Worm (Caenorhabditis elegans) whole organism, L4 larva: ENCODE measurements around the gene F40C5.1.
A peak's percentile ranks its signal among the peaks of the same experiment; 100 is the strongest.

Source experiments
- D1046.2 ChIP-seq: fragments of 200-800 bp; sonication (Bioruptor generic); IDR thresholded peaks from 2 replicates; pipeline ENCODE4 v1.3.6; 2022; ENCODE audit warnings: missing genetic modification characterization, missing compliant biosample characterization
- F10B5.3 ChIP-seq: sonication (generic microtip); optimal IDR thresholded peaks from 2 replicates; lab custom pipeline; 2016; ENCODE audit warnings: mild to moderate bottlenecking, missing genetic modification characterization, missing compliant biosample characterization
- F37D6.2 ChIP-seq: sonication (generic microtip); optimal IDR thresholded peaks from 2 replicates; lab custom pipeline; 2016; ENCODE audit warnings: mild to moderate bottlenecking, missing genetic modification characterization, missing compliant biosample characterization
- R02D3.7 ChIP-seq: fragments of 150-350 bp; sonication (generic microtip); optimal IDR thresholded peaks from 3 replicates; lab custom pipeline; 2014; ENCODE audit warnings: missing biosample characterization, missing genetic modification characterization
- Y48G9A.11 ChIP-seq: fragments of 200-800 bp; sonication (Bioruptor generic); IDR thresholded peaks from 2 replicates; pipeline ENCODE4 v1.3.6; 2022; ENCODE audit warnings: missing genetic modification reagents, missing genetic modification characterization, missing compliant biosample characterization
- Y5F2A.4 ChIP-seq: fragments of 200-800 bp; sonication (Bioruptor generic); optimal IDR thresholded peaks from 2 replicates; lab custom pipeline; 2018; ENCODE audit warnings: mild to moderate bottlenecking, missing genetic modification characterization, missing compliant biosample characterization
- ZK546.5 ChIP-seq, 2 experiments: sonication (generic microtip); optimal IDR thresholded peaks; 2 replicates each; lab custom pipeline; 2017; ENCODE audit warnings: missing biosample characterization in 2 of 2, missing genetic modification characterization in 2 of 2
- aha-1 ChIP-seq: fragments of 150-350 bp; peaks from one replicate; lab custom pipeline; 2014; ENCODE audit warnings: missing biosample characterization, missing genetic modification characterization
- ama-1 ChIP-seq: fragments of 150-350 bp; optimal IDR thresholded peaks from 2 replicates; lab custom pipeline; 2014; ENCODE audit warnings: inconsistent platforms, mixed read lengths
- attf-4 ChIP-seq: sonication (generic microtip); optimal IDR thresholded peaks from 3 replicates; lab custom pipeline; 2017; ENCODE audit warnings: missing biosample characterization, missing genetic modification characterization
- ceh-20 ChIP-seq: fragments of 200-800 bp; sonication (Bioruptor generic); IDR thresholded peaks from 2 replicates; pipeline ENCODE4 v1.3.6; 2022; ENCODE audit warnings: missing genetic modification reagents, missing genetic modification characterization, missing compliant biosample characterization
- ceh-32 ChIP-seq: sonication (generic microtip); optimal IDR thresholded peaks from 2 replicates; lab custom pipeline; 2016; ENCODE audit warnings: mild to moderate bottlenecking, missing genetic modification characterization, missing compliant biosample characterization; ENCODE audit not compliant: poor library complexity
- ceh-62 ChIP-seq: sonication (generic microtip); optimal IDR thresholded peaks from 2 replicates; lab custom pipeline; 2017; ENCODE audit warnings: missing biosample characterization, missing genetic modification characterization
- ceh-82 ChIP-seq: sonication (generic microtip); optimal IDR thresholded peaks from 2 replicates; lab custom pipeline; 2017; ENCODE audit warnings: missing biosample characterization, missing genetic modification characterization
- daf-12 ChIP-seq: fragments of 150-350 bp; optimal IDR thresholded peaks from 2 replicates; lab custom pipeline; 2014; ENCODE audit warnings: missing biosample characterization, missing genetic modification reagents, missing genetic modification characterization
- daf-16 ChIP-seq, 3 experiments: sonication (generic microtip); optimal IDR thresholded peaks; 2 replicates each; lab custom pipeline; 2016 to 2017; ENCODE audit warnings: missing genetic modification characterization in 3 of 3, missing genetic modification reagents in 3 of 3, mild to moderate bottlenecking in 2 of 3, missing compliant biosample characterization in 2 of 3, missing biosample characterization in 1 of 3, moderate library complexity in 1 of 3
- dve-1 ChIP-seq: sonication (generic microtip); optimal IDR thresholded peaks from 2 replicates; lab custom pipeline; 2017; ENCODE audit warnings: antibody characterized with exemption, mild to moderate bottlenecking, missing genetic modification characterization, missing compliant biosample characterization; ENCODE audit not compliant: insufficient read depth
- egl-27 ChIP-seq: sonication (generic microtip); optimal IDR thresholded peaks from 3 replicates; lab custom pipeline; 2017; ENCODE audit warnings: missing biosample characterization, missing genetic modification reagents, missing genetic modification characterization
- fos-1 ChIP-seq: fragments of 150-350 bp; optimal IDR thresholded peaks from 2 replicates; lab custom pipeline; 2014; ENCODE audit warnings: missing biosample characterization, missing genetic modification characterization
- hif-1 ChIP-seq, 2 experiments: sonication (generic microtip); optimal IDR thresholded peaks; 2 replicates each; lab custom pipeline; 2016 to 2017; ENCODE audit warnings: missing compliant biosample characterization in 2 of 2, missing genetic modification characterization in 2 of 2, missing genetic modification reagents in 2 of 2, missing genotype in 2 of 2, mild to moderate bottlenecking in 1 of 2
- hlh-11 ChIP-seq: fragments of 200-800 bp; sonication (Bioruptor generic); optimal IDR thresholded peaks from 2 replicates; lab custom pipeline; 2018; ENCODE audit warnings: mild to moderate bottlenecking, missing genetic modification characterization, missing compliant biosample characterization
- hlh-30 ChIP-seq: sonication (generic microtip); optimal IDR thresholded peaks from 2 replicates; lab custom pipeline; 2017; ENCODE audit warnings: antibody characterized with exemption, mild to moderate bottlenecking, missing genetic modification characterization, missing compliant biosample characterization; ENCODE audit not compliant: insufficient read depth
- jun-1 ChIP-seq: fragments of 150-350 bp; optimal IDR thresholded peaks from 2 replicates; lab custom pipeline; 2014; ENCODE audit warnings: missing biosample characterization, missing genetic modification reagents, missing genetic modification characterization
- lim-7 ChIP-seq: fragments of 200-800 bp; sonication (Bioruptor generic); IDR thresholded peaks from 2 replicates; pipeline ENCODE4 v1.3.6; 2022; ENCODE audit warnings: missing genetic modification characterization, missing compliant biosample characterization
- lin-15B ChIP-seq: fragments of 150-350 bp; sonication (generic microtip); optimal IDR thresholded peaks from 3 replicates; lab custom pipeline; 2014; ENCODE audit warnings: missing biosample characterization, missing genetic modification characterization
- mdl-1 ChIP-seq, 2 experiments: fragments of 150-350 bp in 1 of 2; sonication (generic microtip) in 1 of 2; optimal IDR thresholded peaks; 2 replicates each; lab custom pipeline; 2014 to 2017; ENCODE audit warnings: missing biosample characterization in 2 of 2, missing genetic modification characterization in 2 of 2
- mdt-29 ChIP-seq: fragments of 200-800 bp; sonication (Bioruptor generic); IDR thresholded peaks from 2 replicates; pipeline ENCODE4 v1.3.6; 2022; ENCODE audit warnings: missing genetic modification reagents, missing genetic modification characterization, missing compliant biosample characterization
- mep-1 ChIP-seq: fragments of 150-350 bp; sonication (generic microtip); optimal IDR thresholded peaks from 3 replicates; lab custom pipeline; 2014; ENCODE audit warnings: missing biosample characterization, missing genetic modification characterization
- mxl-2 ChIP-seq: fragments of 200-800 bp; sonication (Bioruptor generic); conservative IDR thresholded peaks from 2 replicates; pipeline ENCODE4 v1.3.6; 2022; ENCODE audit warnings: missing genetic modification reagents, missing genetic modification characterization, missing compliant biosample characterization
- nhr-10 ChIP-seq: fragments of 150-350 bp; optimal IDR thresholded peaks from 2 replicates; lab custom pipeline; 2014; ENCODE audit warnings: missing biosample characterization, missing genetic modification characterization
- nhr-102 ChIP-seq: sonication (generic microtip); optimal IDR thresholded peaks from 2 replicates; lab custom pipeline; 2016; ENCODE audit warnings: mild to moderate bottlenecking, missing genetic modification characterization, moderate library complexity, missing compliant biosample characterization
- nhr-237 ChIP-seq: sonication (generic microtip); optimal IDR thresholded peaks from 2 replicates; lab custom pipeline; 2017; ENCODE audit warnings: missing biosample characterization, missing genetic modification characterization
- nhr-28 ChIP-seq: fragments of 150-350 bp; optimal IDR thresholded peaks from 2 replicates; lab custom pipeline; 2014; ENCODE audit warnings: missing biosample characterization, missing genetic modification characterization
- nhr-41 ChIP-seq: fragments of 200-800 bp; sonication (Bioruptor generic); IDR thresholded peaks from 2 replicates; pipeline ENCODE4 v1.3.6; 2022; ENCODE audit warnings: missing genetic modification reagents, missing genetic modification characterization, missing compliant biosample characterization
- nhr-48 ChIP-seq: sonication (generic microtip); optimal IDR thresholded peaks from 2 replicates; lab custom pipeline; 2016; ENCODE audit warnings: mild to moderate bottlenecking, missing genetic modification characterization, missing compliant biosample characterization
- nhr-77 ChIP-seq: fragments of 150-350 bp; optimal IDR thresholded peaks from 2 replicates; lab custom pipeline; 2014; ENCODE audit warnings: missing biosample characterization, missing genetic modification characterization
- php-3 ChIP-seq: fragments of 200-800 bp; sonication (Bioruptor generic); IDR thresholded peaks from 2 replicates; pipeline ENCODE4 v1.3.6; 2022; ENCODE audit warnings: missing genetic modification reagents, missing genetic modification characterization, missing compliant biosample characterization
- pqm-1 ChIP-seq: sonication (generic microtip); optimal IDR thresholded peaks from 2 replicates; lab custom pipeline; 2017; ENCODE audit warnings: missing biosample characterization, missing genetic modification characterization
- rbr-2 ChIP-seq: sonication (generic microtip); optimal IDR thresholded peaks from 2 replicates; lab custom pipeline; 2016; ENCODE audit warnings: missing genotype, missing genetic modification characterization, missing compliant biosample characterization
- saeg-2 ChIP-seq: fragments of 200-800 bp; sonication (Bioruptor generic); IDR thresholded peaks from 2 replicates; pipeline ENCODE4 v1.3.6; 2022; ENCODE audit warnings: missing genetic modification reagents, missing genetic modification characterization, missing compliant biosample characterization
- sdz-12 ChIP-seq: fragments of 200-800 bp; sonication (Bioruptor generic); optimal IDR thresholded peaks from 2 replicates; lab custom pipeline; 2018; ENCODE audit warnings: mild to moderate bottlenecking, missing genetic modification characterization, missing compliant biosample characterization
- set-16 ChIP-seq: fragments of 200-800 bp; sonication (Bioruptor generic); IDR thresholded peaks from 2 replicates; pipeline ENCODE4 v1.3.6; 2022; ENCODE audit warnings: missing genetic modification reagents, missing genetic modification characterization, missing compliant biosample characterization
- snpc-1.2 ChIP-seq: fragments of 200-800 bp; sonication (Bioruptor generic); IDR thresholded peaks from 2 replicates; pipeline ENCODE4 v1.3.6; 2022; ENCODE audit warnings: missing genetic modification reagents, missing genetic modification characterization, missing compliant biosample characterization
- spr-1 ChIP-seq: sonication (generic microtip); optimal IDR thresholded peaks from 2 replicates; lab custom pipeline; 2016; ENCODE audit warnings: mild to moderate bottlenecking, missing genetic modification characterization, missing compliant biosample characterization
- spr-3 ChIP-seq: fragments of 200-800 bp; sonication (Bioruptor generic); optimal IDR thresholded peaks from 2 replicates; lab custom pipeline; 2018; ENCODE audit warnings: mild to moderate bottlenecking, missing genetic modification characterization, missing compliant biosample characterization
- unc-130 ChIP-seq: sonication (generic microtip); optimal IDR thresholded peaks from 2 replicates; lab custom pipeline; 2016; ENCODE audit warnings: missing genetic modification reagents, missing genetic modification characterization, missing compliant biosample characterization
- unc-39 ChIP-seq: sonication (generic microtip); optimal IDR thresholded peaks from 2 replicates; lab custom pipeline; 2017; ENCODE audit warnings: missing biosample characterization, missing genetic modification characterization
- unc-62 ChIP-seq, 3 experiments: fragments of 150-350 bp in 1 of 3; sonication (generic microtip); optimal IDR thresholded peaks in 2 of 3; peaks in 1 of 3; 1 replicate in 1 of 3; 2 replicates in 2 of 3; lab custom pipeline; 2014 to 2017; ENCODE audit warnings: missing biosample characterization in 3 of 3, missing genetic modification characterization in 3 of 3, missing genetic modification reagents in 3 of 3, missing genotype in 1 of 3
- zfp-2 ChIP-seq: sonication (generic microtip); optimal IDR thresholded peaks from 2 replicates; lab custom pipeline; 2016; ENCODE audit warnings: mild to moderate bottlenecking, missing genetic modification characterization, missing compliant biosample characterization
- zfp-3 ChIP-seq: fragments of 200-800 bp; sonication (Bioruptor generic); conservative IDR thresholded peaks from 2 replicates; pipeline ENCODE4 v1.3.6; 2022; ENCODE audit warnings: missing genetic modification reagents, missing genetic modification characterization, missing compliant biosample characterization
- ztf-11 ChIP-seq: fragments of 150-350 bp; optimal IDR thresholded peaks from 2 replicates; lab custom pipeline; 2014; ENCODE audit warnings: missing biosample characterization, missing genetic modification characterization
- ztf-7 ChIP-seq: fragments of 150-350 bp; optimal IDR thresholded peaks from 2 replicates; lab custom pipeline; 2014; ENCODE audit warnings: missing biosample characterization, missing genetic modification characterization

F40C5.1 gene

DNA sequence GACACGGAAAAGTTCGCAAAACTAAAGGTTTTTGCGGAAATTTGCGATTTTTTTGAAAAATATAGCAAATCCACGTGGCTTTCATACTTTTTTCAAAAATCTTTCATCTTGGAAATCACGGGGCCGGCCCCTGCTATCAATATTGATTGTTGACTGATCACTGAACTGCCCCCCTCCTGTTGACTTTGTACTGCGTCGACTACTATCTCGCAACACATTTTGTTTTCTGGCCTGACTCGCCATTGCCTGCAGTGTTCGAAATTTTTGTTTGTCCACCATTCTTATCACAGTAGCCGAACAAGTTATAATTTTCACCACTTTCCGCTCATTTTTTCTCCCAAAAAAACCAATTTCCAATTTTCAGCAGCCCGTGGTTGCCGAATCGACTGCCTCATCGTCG is 8.5 kb downstream of the F40C5.1 start:
- TF ChIP-seq Y5F2A.4 (GFP tag; lab: Kevin White, UChicago), result no peak
- no peak for TF ChIP-seq rbr-2 (tag; lab: Kevin White, UChicago)
- no peak for TF ChIP-seq Y48G9A.11 (GFP tag; lab: Robert Waterston, UW)
- TF ChIP-seq R02D3.7 (tag; lab: Kevin White, UChicago), result no peak
- TF ChIP-seq nhr-237 (tag; lab: Kevin White, UChicago), result no peak
- no peak for TF ChIP-seq unc-130 (GFP tag; lab: Kevin White, UChicago)
- TF ChIP-seq lim-7 (GFP tag; lab: Robert Waterston, UW), result no peak
- no peak for TF ChIP-seq mep-1
- TF ChIP-seq aha-1 (tag; lab: Kevin White, UChicago), result peak; percentile 92
- peak; percentile 36 for TF ChIP-seq hlh-30
- TF ChIP-seq ceh-20 (GFP tag; lab: Robert Waterston, UW), result no peak
- no peak for TF ChIP-seq daf-12
- TF ChIP-seq dve-1 (tag; lab: Kevin White, UChicago), result peak; percentile 35
- TF ChIP-seq ama-1 (lab: Kevin White, UChicago), result no peak
- no peak for TF ChIP-seq mdt-29 (GFP tag; lab: Robert Waterston, UW)
- TF ChIP-seq ceh-82 (tag; lab: Kevin White, UChicago), result no peak
- peak; percentile 20 for TF ChIP-seq nhr-28
- no peak for TF ChIP-seq nhr-102
- TF ChIP-seq ceh-32 (tag; lab: Kevin White, UChicago), result no peak
- TF ChIP-seq lin-15B (tag; lab: Kevin White, UChicago), result no peak
- no peak for TF ChIP-seq hif-1 (tag; optimal IDR thresholded peaks at IDR 0.05; lab: Kevin White, UChicago)
- TF ChIP-seq ztf-11 (tag; lab: Kevin White, UChicago), result no peak
- TF ChIP-seq zfp-3 (GFP tag; lab: Robert Waterston, UW), result no peak
- no peak for TF ChIP-seq php-3 (GFP tag; lab: Robert Waterston, UW)
- no peak for TF ChIP-seq ceh-62 (tag; lab: Kevin White, UChicago)
- no peak for TF ChIP-seq fos-1
- TF ChIP-seq jun-1 (tag; lab: Kevin White, UChicago), result no peak
- peak in 1 of 2 experiments; percentile 4 for TF ChIP-seq mdl-1 (tag; optimal IDR thresholded peaks at IDR 0.05; lab: Kevin White, UChicago)
- no peak for TF ChIP-seq nhr-48
- TF ChIP-seq mxl-2 (GFP tag; lab: Robert Waterston, UW), result no peak
- TF ChIP-seq set-16 (GFP tag; lab: Robert Waterston, UW), result no peak
- no peak for TF ChIP-seq zfp-2 (tag; lab: Kevin White, UChicago)
- no peak for TF ChIP-seq pqm-1 (tag; lab: Kevin White, UChicago)
- no peak for TF ChIP-seq F10B5.3 (tag; lab: Kevin White, UChicago)
- no peak for TF ChIP-seq spr-3 (GFP tag; lab: Kevin White, UChicago)
- TF ChIP-seq D1046.2 (GFP tag; lab: Robert Waterston, UW), result no peak
- TF ChIP-seq attf-4 (tag; lab: Kevin White, UChicago), result no peak
- no peak for TF ChIP-seq nhr-77
- TF ChIP-seq snpc-1.2 (GFP tag; lab: Robert Waterston, UW), result no peak
- TF ChIP-seq nhr-41 (GFP tag; lab: Robert Waterston, UW), result no peak
- no peak for TF ChIP-seq F37D6.2
- TF ChIP-seq hlh-11 (tag; lab: Kevin White, UChicago), result peak; percentile 9
- TF ChIP-seq ztf-7, result no peak
- no peak for TF ChIP-seq sdz-12 (GFP tag; lab: Kevin White, UChicago)
- TF ChIP-seq daf-16 (GFP tag; optimal IDR thresholded peaks at IDR 0.05; lab: Kevin White, UChicago), result peak in 1 of 2 experiments; percentile 20
- TF ChIP-seq daf-16 (tag; optimal IDR thresholded peaks at IDR 0.05; lab: Kevin White, UChicago), result peak; percentile 88
- no peak for TF ChIP-seq saeg-2 (GFP tag; lab: Robert Waterston, UW)
- no peak for TF ChIP-seq nhr-10
- no peak for TF ChIP-seq unc-39 (tag; lab: Kevin White, UChicago)
- no peak for TF ChIP-seq egl-27 (tag; lab: Kevin White, UChicago)
- no peak for TF ChIP-seq ZK546.5 (tag; optimal IDR thresholded peaks at IDR 0.05; lab: Kevin White, UChicago)
- TF ChIP-seq unc-62 (GFP tag; optimal IDR thresholded peaks at IDR 0.05 in 1 of 2; lab: Kevin White, UChicago), result no peak
- no peak for TF ChIP-seq unc-62 (tag; optimal IDR thresholded peaks at IDR 0.05; lab: Kevin White, UChicago)
- TF ChIP-seq spr-1 (tag; lab: Kevin White, UChicago), result no peak
